Fruit fly (Drosophila melanogaster) whole organism, pupa: ENCODE data around the gene Eig71Eh.

ENCODE experiments used
- CG4496 ChIP-seq: fragments of 200-800 bp; sonication (Bioruptor generic); IDR thresholded peaks from 3 replicates; pipeline ENCODE4 v1.3.6; 2022; ENCODE audit warnings: missing biosample characterization, missing genetic modification characterization
- Pif1B ChIP-seq: fragments of 200-800 bp; sonication (Bioruptor generic); optimal IDR thresholded peaks from 3 replicates; lab custom pipeline; 2016; ENCODE audit warnings: missing biosample characterization, missing genetic modification characterization

DNA sequence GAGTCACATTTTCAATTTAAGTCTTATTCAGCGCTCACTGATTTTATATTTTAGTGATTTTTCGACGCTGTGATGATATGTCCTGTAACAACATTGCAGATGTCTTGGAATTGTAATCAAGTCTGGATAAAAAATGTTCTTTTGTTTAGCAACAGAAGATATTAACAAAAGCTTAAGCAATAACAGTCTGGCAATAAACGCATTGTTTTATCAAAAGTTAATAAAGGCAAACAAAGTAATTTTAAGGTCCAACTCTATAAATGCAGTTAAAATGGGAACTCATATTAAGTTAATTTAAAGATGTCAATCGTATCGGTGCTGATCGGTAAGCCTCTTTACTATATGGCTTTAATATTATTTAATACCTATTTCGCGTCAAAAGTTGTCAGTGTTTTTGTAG lies 2.3 kb upstream of the Eig71Eh start, which contains the start of gene CG43082:
- TF ChIP-seq CG4496 (GFP tag; lab: Robert Waterston, UW) (no peak), Pif1B (no peak)
